Worm (Caenorhabditis elegans) whole organism, early embryonic: Measurements from ENCODE around the gene F35H8.2.

Source experiments
- F13C5.2 ChIP-seq: sonication (generic microtip); optimal IDR thresholded peaks from 2 replicates; lab custom pipeline; 2017; ENCODE audit warnings: mild to moderate bottlenecking, missing genetic modification characterization, inconsistent platforms, missing compliant biosample characterization
- ama-1 ChIP-seq: fragments of 150-350 bp; optimal IDR thresholded peaks from 2 replicates; lab custom pipeline; 2014
- flt-1 ChIP-seq: fragments of 200-800 bp; sonication (Bioruptor generic); IDR thresholded peaks from 2 replicates; pipeline ENCODE4 v1.3.6; 2022; ENCODE audit warnings: missing genetic modification characterization, missing compliant biosample characterization

ce11 chrII:9575670-9576069 lies 20.4 kb downstream of the F35H8.2 start, which contains the start of gene exc-7:
- TF ChIP-seq flt-1 (GFP tag; lab: Robert Waterston, UW), result no peak
- no peak for TF ChIP-seq ama-1 (lab: Kevin White, UChicago)
- no peak for TF ChIP-seq F13C5.2 (tag; lab: Kevin White, UChicago)
